Worm (Caenorhabditis elegans) whole organism, young adult: Measurements from ENCODE around the gene F25B5.3.

Source experiments
- B0035.1 ChIP-seq: sonication (generic microtip); optimal IDR thresholded peaks from 2 replicates; lab custom pipeline; 2016; ENCODE audit warnings: missing genetic modification characterization, mild to moderate bottlenecking, missing compliant biosample characterization, missing genotype, missing genetic modification reagents
- F52B5.7 ChIP-seq: sonication (generic microtip); optimal IDR thresholded peaks from 2 replicates; lab custom pipeline; 2016; ENCODE audit warnings: mild to moderate bottlenecking, missing genetic modification characterization, missing compliant biosample characterization
- attf-6 ChIP-seq: fragments of 200-800 bp; sonication (Bioruptor generic); IDR thresholded peaks from 2 replicates; pipeline ENCODE4 v1.3.6; 2022; ENCODE audit warnings: missing genetic modification reagents, missing genetic modification characterization, missing compliant biosample characterization
- ceh-58 ChIP-seq: fragments of 200-800 bp; sonication (Bioruptor generic); IDR thresholded peaks from 2 replicates; pipeline ENCODE4 v1.3.6; 2022; ENCODE audit warnings: missing genetic modification characterization, missing compliant biosample characterization
- ceh-79 ChIP-seq: sonication (generic microtip); optimal IDR thresholded peaks from 2 replicates; lab custom pipeline; 2017; ENCODE audit warnings: mild to moderate bottlenecking, missing genetic modification characterization, missing compliant biosample characterization
- efl-1 ChIP-seq: fragments of 150-350 bp; optimal IDR thresholded peaks from 2 replicates; lab custom pipeline; 2014; ENCODE audit warnings: missing biosample characterization, missing genetic modification reagents, missing genetic modification characterization
- hlh-26 ChIP-seq: fragments of 200-800 bp; sonication (Bioruptor generic); conservative IDR thresholded peaks from 2 replicates; pipeline ENCODE4 v1.3.6; 2022; ENCODE audit warnings: missing genetic modification reagents, missing genetic modification characterization, missing compliant biosample characterization
- lir-1 ChIP-seq: fragments of 200-800 bp; sonication (Bioruptor generic); conservative IDR thresholded peaks from 2 replicates; pipeline ENCODE4 v1.3.6; 2022; ENCODE audit warnings: missing genetic modification reagents, missing genetic modification characterization, missing compliant biosample characterization
- mxl-1 ChIP-seq: sonication (generic microtip); optimal IDR thresholded peaks from 2 replicates; lab custom pipeline; 2016; ENCODE audit warnings: missing genetic modification characterization, missing compliant biosample characterization
- nhr-90 ChIP-seq: sonication (generic microtip); optimal IDR thresholded peaks from 2 replicates; lab custom pipeline; 2016; ENCODE audit warnings: missing genotype, mild to moderate bottlenecking, missing genetic modification characterization, missing compliant biosample characterization
- pha-4 ChIP-seq: fragments of 150-350 bp; sonication (generic microtip); optimal IDR thresholded peaks from 2 replicates; lab custom pipeline; 2014; ENCODE audit warnings: missing biosample characterization, missing genetic modification reagents, missing genetic modification characterization
- sdz-38 ChIP-seq: sonication (generic microtip); optimal IDR thresholded peaks from 2 replicates; lab custom pipeline; 2016; ENCODE audit warnings: missing genotype, missing genetic modification characterization, missing compliant biosample characterization

ce11 chrIII:5988010-5988409 is 39.3 kb downstream of the F25B5.3 start:
- no peak for TF ChIP-seq attf-6 (GFP tag; lab: Robert Waterston, UW)
- TF ChIP-seq nhr-90 (tag; lab: Kevin White, UChicago) = no peak
- no peak for TF ChIP-seq ceh-58 (GFP tag; lab: Robert Waterston, UW)
- no peak for TF ChIP-seq sdz-38 (tag; lab: Kevin White, UChicago)
- no peak for TF ChIP-seq pha-4 (tag; lab: Kevin White, UChicago)
- TF ChIP-seq mxl-1 = no peak
- no peak for TF ChIP-seq hlh-26 (GFP tag; lab: Robert Waterston, UW)
- TF ChIP-seq F52B5.7 = no peak
- TF ChIP-seq lir-1 (GFP tag; lab: Robert Waterston, UW) = no peak
- TF ChIP-seq ceh-79 (tag; lab: Kevin White, UChicago) = no peak
- TF ChIP-seq efl-1 (GFP tag; lab: Kevin White, UChicago) = no peak
- TF ChIP-seq B0035.1 = no peak
